Fruit fly (Drosophila melanogaster) whole organism, embryonic: ENCODE data around the gene Rrp1.

Experiments
- B-H2 ChIP-seq: fragments of 200-800 bp; sonication (Bioruptor generic); optimal IDR thresholded peaks from 2 replicates; lab custom pipeline; 2018; ENCODE audit warnings: missing biosample characterization, mild to moderate bottlenecking, missing genetic modification characterization
- Blimp-1 ChIP-seq: fragments of 200-800 bp; sonication (Bioruptor generic); optimal IDR thresholded peaks from 3 replicates; lab custom pipeline; 2018; ENCODE audit warnings: missing biosample characterization, missing genetic modification characterization, mild to moderate bottlenecking, moderate library complexity, missing genetic modification reagents
- BtbVII ChIP-seq: fragments of 200-800 bp; sonication (Bioruptor generic); optimal IDR thresholded peaks from 3 replicates; lab custom pipeline; 2017; ENCODE audit warnings: missing biosample characterization, mild to moderate bottlenecking, missing genetic modification characterization
- CG10543 ChIP-seq: fragments of 200-800 bp; sonication (Bioruptor generic); optimal IDR thresholded peaks from 3 replicates; lab custom pipeline; 2017; ENCODE audit warnings: missing biosample characterization, mild to moderate bottlenecking, missing genetic modification characterization, moderate library complexity
- CG10565 ChIP-seq: fragments of 200-800 bp; sonication (Bioruptor generic); optimal IDR thresholded peaks from 3 replicates; lab custom pipeline; 2016; ENCODE audit warnings: missing biosample characterization, mild to moderate bottlenecking, missing genetic modification characterization
- CG11085 ChIP-seq: fragments of 200-800 bp; sonication (Bioruptor generic); IDR thresholded peaks from 2 replicates; pipeline ENCODE4 v1.3.6; 2022; ENCODE audit warnings: missing biosample characterization, missing genetic modification characterization
- CG12219 ChIP-seq: fragments of 200-800 bp; sonication (Bioruptor generic); optimal IDR thresholded peaks from 3 replicates; lab custom pipeline; 2018; ENCODE audit warnings: missing biosample characterization, mild to moderate bottlenecking, missing genetic modification characterization
- CG14441 ChIP-seq: fragments of 200-800 bp; sonication (Bioruptor generic); IDR thresholded peaks from 2 replicates; pipeline ENCODE4 v1.3.6; 2022; ENCODE audit warnings: missing biosample characterization, missing genetic modification characterization
- CG14667 ChIP-seq: fragments of 200-800 bp; sonication (Bioruptor generic); IDR thresholded peaks from 2 replicates; pipeline ENCODE4 v1.3.6; 2022; ENCODE audit warnings: missing biosample characterization, missing genetic modification characterization
- CG15269 ChIP-seq: fragments of 200-800 bp; sonication (Bioruptor generic); optimal IDR thresholded peaks from 2 replicates; lab custom pipeline; 2018; ENCODE audit warnings: missing biosample characterization, mild to moderate bottlenecking, missing genetic modification characterization, moderate library complexity
- CG15514 ChIP-seq: fragments of 200-800 bp; sonication (Bioruptor generic); optimal IDR thresholded peaks from 3 replicates; lab custom pipeline; 2017; ENCODE audit warnings: missing biosample characterization, missing genetic modification characterization, mild to moderate bottlenecking, moderate library complexity, missing genetic modification reagents
- CG17829 ChIP-seq: fragments of 200-800 bp; optimal IDR thresholded peaks from 2 replicates; lab custom pipeline; 2019; ENCODE audit warnings: missing biosample characterization, mild to moderate bottlenecking, missing genetic modification characterization, moderate library complexity
- CG2129 ChIP-seq: fragments of 200-800 bp; sonication (Bioruptor generic); IDR thresholded peaks from 2 replicates; pipeline ENCODE4 v1.3.6; 2022; ENCODE audit warnings: missing biosample characterization, missing genetic modification characterization; ENCODE audit not compliant: partially characterized antibody
- CG2712 ChIP-seq: fragments of 200-800 bp; optimal IDR thresholded peaks from 3 replicates; lab custom pipeline; 2019; ENCODE audit warnings: missing biosample characterization, mild to moderate bottlenecking, missing genetic modification characterization, moderate library complexity
- CG30431 ChIP-seq: fragments of 200-800 bp; sonication (Bioruptor generic); optimal IDR thresholded peaks from 2 replicates; lab custom pipeline; 2017; ENCODE audit warnings: missing biosample characterization, missing genetic modification characterization
- CG33213 ChIP-seq: fragments of 200-800 bp; sonication (Bioruptor generic); optimal IDR thresholded peaks from 3 replicates; lab custom pipeline; 2016; ENCODE audit warnings: missing biosample characterization, missing genetic modification characterization
- CG34224 ChIP-seq: fragments of 200-800 bp; sonication (Bioruptor generic); IDR thresholded peaks from 3 replicates; pipeline ENCODE4 v1.3.6; 2022; ENCODE audit warnings: missing biosample characterization, missing genetic modification characterization; ENCODE audit not compliant: partially characterized antibody
- CG34376 ChIP-seq: fragments of 200-800 bp; sonication (Bioruptor generic); optimal IDR thresholded peaks from 2 replicates; lab custom pipeline; 2018; ENCODE audit warnings: missing biosample characterization, mild to moderate bottlenecking, missing genetic modification characterization
- CG34422 ChIP-seq: fragments of 200-800 bp; sonication (Bioruptor generic); IDR thresholded peaks from 3 replicates; pipeline ENCODE4 v1.3.6; 2022; ENCODE audit warnings: missing biosample characterization, missing genetic modification characterization
- CG3838 ChIP-seq: fragments of 200-800 bp; sonication (Bioruptor generic); optimal IDR thresholded peaks from 3 replicates; lab custom pipeline; 2016; ENCODE audit warnings: missing biosample characterization, missing genetic modification characterization
- CG4424 ChIP-seq: fragments of 200-800 bp; sonication (Bioruptor generic); optimal IDR thresholded peaks from 3 replicates; lab custom pipeline; 2016; ENCODE audit warnings: missing biosample characterization, missing genetic modification characterization
- CG4730 ChIP-seq: fragments of 200-800 bp; sonication (Bioruptor generic); IDR thresholded peaks from 2 replicates; pipeline ENCODE4 v1.3.6; 2022; ENCODE audit warnings: missing biosample characterization, missing genetic modification characterization
- CG7987 ChIP-seq: fragments of 200-800 bp; sonication (Bioruptor generic); optimal IDR thresholded peaks from 2 replicates; lab custom pipeline; 2018; ENCODE audit warnings: missing biosample characterization, mild to moderate bottlenecking, missing genetic modification characterization, moderate library complexity
- CG9609 ChIP-seq: fragments of 200-800 bp; sonication (Bioruptor generic); optimal IDR thresholded peaks from 3 replicates; lab custom pipeline; 2016; ENCODE audit warnings: missing biosample characterization, missing genetic modification characterization
- Dip3 ChIP-seq: fragments of 200-800 bp; sonication (Bioruptor generic); optimal IDR thresholded peaks from 3 replicates; lab custom pipeline; 2016; ENCODE audit warnings: missing biosample characterization, missing genetic modification characterization
- ERR ChIP-seq: fragments of 200-800 bp; sonication (Bioruptor generic); optimal IDR thresholded peaks from 2 replicates; lab custom pipeline; 2016; ENCODE audit warnings: missing biosample characterization, missing genetic modification characterization
- Hmr ChIP-seq: fragments of 200-800 bp; sonication (Bioruptor generic); optimal IDR thresholded peaks from 3 replicates; lab custom pipeline; 2017; ENCODE audit warnings: mild to moderate bottlenecking, missing biosample characterization, missing genetic modification reagents, missing genetic modification characterization
- Hr78 ChIP-seq, 2 experiments: fragments of 200-800 bp in 1 of 2; fragments of >200 bp in 1 of 2; sonication (Bioruptor generic) in 1 of 2; optimal IDR thresholded peaks; 2 replicates each; lab custom pipeline; 2017 to 2019; ENCODE audit warnings: missing biosample characterization in 2 of 2, missing genetic modification characterization in 2 of 2, mild to moderate bottlenecking in 1 of 2, moderate library complexity in 1 of 2
- MTF-1 ChIP-seq: fragments of 200-800 bp; sonication (Bioruptor generic); optimal IDR thresholded peaks from 2 replicates; lab custom pipeline; 2018; ENCODE audit warnings: missing biosample characterization, mild to moderate bottlenecking, missing genetic modification characterization, borderline replicate concordance
- Meics ChIP-seq: fragments of 200-800 bp; sonication (Bioruptor generic); optimal IDR thresholded peaks from 2 replicates; lab custom pipeline; 2017; ENCODE audit warnings: missing biosample characterization, mild to moderate bottlenecking, missing genetic modification characterization
- Myb ChIP-seq: fragments of 200-800 bp; sonication (Bioruptor generic); optimal IDR thresholded peaks from 2 replicates; lab custom pipeline; 2016; ENCODE audit warnings: missing biosample characterization, missing genetic modification characterization
- PHDP ChIP-seq: fragments of 200-800 bp; sonication (Bioruptor generic); optimal IDR thresholded peaks from 3 replicates; lab custom pipeline; 2018; ENCODE audit warnings: missing biosample characterization, mild to moderate bottlenecking, missing genetic modification characterization, moderate library complexity
- Ravus ChIP-seq: fragments of 200-800 bp; sonication (Bioruptor generic); IDR thresholded peaks from 2 replicates; pipeline ENCODE4 v1.3.6; 2022; ENCODE audit warnings: missing biosample characterization, missing genetic modification characterization
- Rfx ChIP-seq: fragments of 200-800 bp; sonication (Bioruptor generic); IDR thresholded peaks from 2 replicates; pipeline ENCODE4 v1.3.6; 2022; ENCODE audit warnings: missing biosample characterization, missing genetic modification characterization
- Rx ChIP-seq: fragments of 200-800 bp; sonication (Bioruptor generic); IDR thresholded peaks from 2 replicates; pipeline ENCODE4 v1.3.6; 2022; ENCODE audit warnings: missing biosample characterization, missing genetic modification characterization
- az2 ChIP-seq: fragments of 200-800 bp; sonication (Bioruptor generic); optimal IDR thresholded peaks from 3 replicates; lab custom pipeline; 2016; ENCODE audit warnings: missing biosample characterization, missing genetic modification characterization
- bcd ChIP-seq: fragments of 200-800 bp; sonication (Bioruptor generic); optimal IDR thresholded peaks from 2 replicates; lab custom pipeline; 2017; ENCODE audit warnings: missing biosample characterization, mild to moderate bottlenecking, missing genetic modification characterization
- cas ChIP-seq: fragments of 200-800 bp; sonication (Bioruptor generic); IDR thresholded peaks from 2 replicates; pipeline ENCODE4 v1.3.6; 2022; ENCODE audit warnings: missing biosample characterization, missing genetic modification characterization
- dan ChIP-seq: fragments of 200-800 bp; sonication (Bioruptor generic); IDR thresholded peaks from 2 replicates; pipeline ENCODE4 v1.3.6; 2022; ENCODE audit warnings: missing biosample characterization, missing genetic modification characterization
- hb ChIP-seq: fragments of 200-800 bp; sonication (Bioruptor generic); IDR thresholded peaks from 3 replicates; pipeline ENCODE4 v1.3.6; 2022; ENCODE audit warnings: missing biosample characterization, missing genetic modification characterization; ENCODE audit not compliant: partially characterized antibody
- her ChIP-seq: fragments of 200-800 bp; sonication (Bioruptor generic); optimal IDR thresholded peaks from 2 replicates; lab custom pipeline; 2016; ENCODE audit warnings: missing biosample characterization, missing genetic modification characterization
- oc ChIP-seq: fragments of 200-800 bp; sonication (Bioruptor generic); optimal IDR thresholded peaks from 2 replicates; lab custom pipeline; 2018; ENCODE audit warnings: missing biosample characterization, mild to moderate bottlenecking, missing genetic modification characterization, moderate library complexity
- onecut ChIP-seq: fragments of 200-800 bp; sonication (Bioruptor generic); IDR thresholded peaks from 2 replicates; pipeline ENCODE4 v1.3.6; 2022; ENCODE audit warnings: missing biosample characterization, missing genetic modification characterization
- pita ChIP-seq: fragments of 200-800 bp; sonication (Bioruptor generic); optimal IDR thresholded peaks from 2 replicates; lab custom pipeline; 2017; ENCODE audit warnings: missing biosample characterization, mild to moderate bottlenecking, missing genetic modification characterization
- pum ChIP-seq: fragments of 200-800 bp; sonication (Bioruptor generic); optimal IDR thresholded peaks from 2 replicates; lab custom pipeline; 2016; ENCODE audit warnings: missing biosample characterization, missing genetic modification characterization
- rib ChIP-seq: fragments of 200-800 bp; sonication (Bioruptor generic); IDR thresholded peaks from 2 replicates; pipeline ENCODE4 v1.3.6; 2022; ENCODE audit warnings: missing biosample characterization, missing genetic modification characterization
- row ChIP-seq: fragments of 200-800 bp; sonication (Bioruptor generic); IDR thresholded peaks from 3 replicates; pipeline ENCODE4 v1.3.6; 2022; ENCODE audit warnings: missing biosample characterization, missing genetic modification characterization
- sim ChIP-seq: fragments of 200-800 bp; sonication (Bioruptor generic); IDR thresholded peaks from 2 replicates; pipeline ENCODE4 v1.3.6; 2022; ENCODE audit warnings: missing biosample characterization, missing genetic modification characterization
- sisA ChIP-seq: fragments of 200-800 bp; sonication (Bioruptor generic); IDR thresholded peaks from 2 replicates; pipeline ENCODE4 v1.3.6; 2022; ENCODE audit warnings: missing biosample characterization, missing genetic modification characterization
- sr ChIP-seq: fragments of 200-800 bp; sonication (Bioruptor generic); IDR thresholded peaks from 3 replicates; pipeline ENCODE4 v1.3.6; 2022; ENCODE audit warnings: missing biosample characterization, missing genetic modification characterization
- sug ChIP-seq: fragments of 200-800 bp; optimal IDR thresholded peaks from 2 replicates; lab custom pipeline; 2019; ENCODE audit warnings: missing biosample characterization, mild to moderate bottlenecking, missing genetic modification characterization, moderate library complexity
- tin ChIP-seq: fragments of 200-800 bp; sonication (Bioruptor generic); optimal IDR thresholded peaks from 3 replicates; lab custom pipeline; 2016; ENCODE audit warnings: missing biosample characterization, missing genetic modification characterization

Rrp1 gene

DNA sequence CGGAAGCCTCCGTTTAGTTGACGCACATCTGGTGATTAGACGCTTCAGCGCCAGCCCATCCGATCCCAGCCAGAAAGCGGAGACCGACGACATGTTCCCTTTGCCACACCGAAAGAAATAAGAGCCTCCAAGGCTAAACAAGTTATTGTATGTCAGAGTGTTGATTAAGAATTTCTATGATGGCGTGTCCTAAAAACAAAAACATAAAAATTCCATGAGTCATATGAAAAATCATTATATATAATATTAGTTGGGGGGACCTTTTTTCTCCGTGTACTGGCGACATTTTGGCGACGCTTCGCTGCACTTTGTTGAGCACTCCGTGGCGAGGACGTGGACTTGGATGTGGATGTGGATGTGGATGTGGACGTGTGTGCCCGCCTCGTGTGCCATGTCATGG, 40.5 kb upstream of the Rrp1 start (continued):
- TF ChIP-seq CG2129 (GFP tag; lab: Robert Waterston, UW) (no peak), pum (GFP tag; lab: Kevin White, UChicago) (no peak), CG3838 (GFP tag; lab: Kevin White, UChicago) (no peak), B-H2 (GFP tag; lab: Kevin White, UChicago) (no peak), Rfx (peak; percentile 47), PHDP (peak; percentile 26), CG12219 (GFP tag; lab: Kevin White, UChicago) (no peak), row (peak; percentile 51; the same call in 2 of the 3 replicates), tin (GFP tag; lab: Kevin White, UChicago) (peak; percentile 34), Hmr (GFP tag; lab: Kevin White, UChicago) (no peak), CG17829 (tag; lab: Kevin White, UChicago) (peak; percentile 53), BtbVII (GFP tag; lab: Kevin White, UChicago) (no peak), az2 (GFP tag; lab: Kevin White, UChicago) (peak; percentile 13), CG33213 (GFP tag; lab: Kevin White, UChicago) (no peak), CG14441 (GFP tag; lab: Robert Waterston, UW) (peak; percentile 23; the same call in 1 of the 2 replicates), sug (tag; lab: Kevin White, UChicago) (no peak), CG9609 (GFP tag; lab: Kevin White, UChicago) (no peak), Dip3 (GFP tag; lab: Kevin White, UChicago) (no peak), dan (GFP tag; lab: Robert Waterston, UW) (no peak), bcd (GFP tag; lab: Kevin White, UChicago) (peak; percentile 29), Rx (no peak), CG15514 (GFP tag; lab: Kevin White, UChicago) (no peak), oc (tag; lab: Kevin White, UChicago) (no peak), CG4730 (GFP tag; lab: Robert Waterston, UW) (no peak), CG15269 (tag; lab: Kevin White, UChicago) (no peak), CG14667 (GFP tag; lab: Robert Waterston, UW) (no peak), hb (GFP tag; lab: Robert Waterston, UW) (no peak), Myb (no peak), sisA (GFP tag; lab: Robert Waterston, UW) (peak; percentile 64), her (GFP tag; lab: Kevin White, UChicago) (no peak), MTF-1 (GFP tag; lab: Kevin White, UChicago) (no peak), ERR (GFP tag; lab: Kevin White, UChicago) (no peak), Hr78 (GFP tag; optimal IDR thresholded peaks at IDR 0.05; lab: Kevin White, UChicago) (no peak), CG30431 (peak; percentile 18), CG34224 (no peak), CG7987 (GFP tag; lab: Kevin White, UChicago) (no peak), CG34422 (GFP tag; lab: Robert Waterston, UW) (no peak), CG4424 (GFP tag; lab: Kevin White, UChicago) (peak; percentile 27), cas (GFP tag; lab: Robert Waterston, UW) (no peak), onecut (GFP tag; lab: Robert Waterston, UW) (no peak), CG34376 (GFP tag; lab: Kevin White, UChicago) (no peak), rib (GFP tag; lab: Robert Waterston, UW) (no peak), CG2712 (tag; lab: Kevin White, UChicago) (peak; percentile 53), sim (no peak), Meics (no peak), CG10565 (no peak), CG11085 (GFP tag; lab: Robert Waterston, UW) (no peak), CG10543 (GFP tag; lab: Kevin White, UChicago) (no peak), Blimp-1 (GFP tag; lab: Kevin White, UChicago) (peak; percentile 37), Ravus (GFP tag; lab: Robert Waterston, UW) (no peak), sr (GFP tag; lab: Robert Waterston, UW) (no peak), pita (GFP tag; lab: Kevin White, UChicago) (no peak)
